Worm (Caenorhabditis elegans) whole organism, late embryonic: ENCODE measurements around the gene T22C8.3.

Experiments used
- F13H6.1 ChIP-seq: sonication (generic microtip); optimal IDR thresholded peaks from 2 replicates; lab custom pipeline; 2016; ENCODE audit warnings: missing genetic modification characterization, missing compliant biosample characterization
- ama-1 ChIP-seq: fragments of 150-350 bp; optimal IDR thresholded peaks from 2 replicates; lab custom pipeline; 2014
- lim-6 ChIP-seq: sonication (generic microtip); optimal IDR thresholded peaks from 2 replicates; lab custom pipeline; 2016; ENCODE audit warnings: missing genetic modification characterization, missing compliant biosample characterization
- lin-11 ChIP-seq: fragments of 200-800 bp; sonication (Bioruptor generic); optimal IDR thresholded peaks from 2 replicates; lab custom pipeline; 2018; ENCODE audit warnings: mild to moderate bottlenecking, missing genetic modification characterization, missing compliant biosample characterization
- madf-2 ChIP-seq: sonication (generic microtip); optimal IDR thresholded peaks from 2 replicates; lab custom pipeline; 2017; ENCODE audit warnings: missing genetic modification characterization, missing compliant biosample characterization
- nfya-1 ChIP-seq: sonication (generic microtip); optimal IDR thresholded peaks from 2 replicates; lab custom pipeline; 2017; ENCODE audit warnings: missing genetic modification characterization, mild to moderate bottlenecking, missing compliant biosample characterization, antibody characterized with exemption, moderate library complexity
- nhr-11 ChIP-seq: fragments of 150-350 bp; optimal IDR thresholded peaks from 2 replicates; lab custom pipeline; 2014; ENCODE audit warnings: missing biosample characterization, missing genetic modification characterization
- pha-4 ChIP-seq: fragments of 150-350 bp; optimal IDR thresholded peaks from 2 replicates; lab custom pipeline; 2018; ENCODE audit warnings: missing biosample characterization, missing genetic modification reagents, missing genetic modification characterization
- pqm-1 ChIP-seq: sonication (generic microtip); optimal IDR thresholded peaks from 2 replicates; lab custom pipeline; 2016; ENCODE audit warnings: missing genetic modification characterization, missing compliant biosample characterization
- sdc-2 ChIP-seq: sonication (generic microtip); optimal IDR thresholded peaks from 2 replicates; lab custom pipeline; 2016; ENCODE audit warnings: missing genotype, missing genetic modification characterization, missing compliant biosample characterization
- tbx-7 ChIP-seq: sonication (generic microtip); optimal IDR thresholded peaks from 2 replicates; lab custom pipeline; 2016; ENCODE audit warnings: missing genotype, missing genetic modification characterization, missing compliant biosample characterization

ce11 chrII:8581700-8582099, 40.1 kb downstream of the T22C8.3 start, which contains the start of gene arl-1:
- TF ChIP-seq nhr-11 (tag; lab: Kevin White, UChicago) (no peak), nfya-1 (tag; lab: Kevin White, UChicago) (no peak), F13H6.1 (tag; lab: Kevin White, UChicago) (no peak), pha-4 (no peak), lim-6 (tag; lab: Kevin White, UChicago) (no peak), lin-11 (tag; lab: Kevin White, UChicago) (no peak), sdc-2 (tag; lab: Kevin White, UChicago) (no peak), tbx-7 (tag; lab: Kevin White, UChicago) (no peak), pqm-1 (no peak), ama-1 (lab: Kevin White, UChicago) (no peak), madf-2 (tag; lab: Kevin White, UChicago) (no peak)
